Fruit fly (Drosophila melanogaster) whole organism, adult: Measurements from ENCODE around the gene CG12320.

Experiments
- CG11617 ChIP-seq: fragments of 200-800 bp; sonication (Bioruptor generic); optimal IDR thresholded peaks from 2 replicates; lab custom pipeline; 2017; ENCODE audit warnings: mild to moderate bottlenecking, missing biosample characterization, missing genetic modification reagents, missing genetic modification characterization
- CG12768 ChIP-seq: fragments of 200-800 bp; sonication (Bioruptor generic); optimal IDR thresholded peaks from 2 replicates; lab custom pipeline; 2017; ENCODE audit warnings: missing biosample characterization, missing genetic modification characterization, mild to moderate bottlenecking, moderate library complexity, missing genetic modification reagents
- CG14711 ChIP-seq: fragments of 200-800 bp; sonication (Bioruptor generic); optimal IDR thresholded peaks from 2 replicates; lab custom pipeline; 2018; ENCODE audit warnings: missing biosample characterization, mild to moderate bottlenecking, missing genetic modification characterization, moderate library complexity
- CG7045 ChIP-seq: fragments of 200-800 bp; sonication (Bioruptor generic); optimal IDR thresholded peaks from 2 replicates; lab custom pipeline; 2017; ENCODE audit warnings: missing biosample characterization, mild to moderate bottlenecking, missing genetic modification characterization
- Clk ChIP-seq: fragments of 200-800 bp; sonication (Bioruptor generic); optimal IDR thresholded peaks from 2 replicates; lab custom pipeline; 2017; ENCODE audit warnings: missing biosample characterization, missing genetic modification characterization
- Hr96 ChIP-seq: fragments of 200-800 bp; sonication (Bioruptor generic); optimal IDR thresholded peaks from 2 replicates; lab custom pipeline; 2016; ENCODE audit warnings: missing biosample characterization, missing genetic modification characterization
- kay ChIP-seq: fragments of 200-800 bp; sonication (Bioruptor generic); peaks from one replicate; lab custom pipeline; 2016; ENCODE audit warnings: missing biosample characterization, missing genetic modification characterization, borderline replicate concordance
- ovo ChIP-seq: fragments of 200-800 bp; sonication (Bioruptor generic); optimal IDR thresholded peaks from 2 replicates; lab custom pipeline; 2016; ENCODE audit warnings: missing biosample characterization, missing genetic modification characterization
- toe ChIP-seq: fragments of 200-800 bp; sonication (Bioruptor generic); optimal IDR thresholded peaks from 2 replicates; lab custom pipeline; 2016; ENCODE audit warnings: missing biosample characterization, missing genetic modification characterization

DNA sequence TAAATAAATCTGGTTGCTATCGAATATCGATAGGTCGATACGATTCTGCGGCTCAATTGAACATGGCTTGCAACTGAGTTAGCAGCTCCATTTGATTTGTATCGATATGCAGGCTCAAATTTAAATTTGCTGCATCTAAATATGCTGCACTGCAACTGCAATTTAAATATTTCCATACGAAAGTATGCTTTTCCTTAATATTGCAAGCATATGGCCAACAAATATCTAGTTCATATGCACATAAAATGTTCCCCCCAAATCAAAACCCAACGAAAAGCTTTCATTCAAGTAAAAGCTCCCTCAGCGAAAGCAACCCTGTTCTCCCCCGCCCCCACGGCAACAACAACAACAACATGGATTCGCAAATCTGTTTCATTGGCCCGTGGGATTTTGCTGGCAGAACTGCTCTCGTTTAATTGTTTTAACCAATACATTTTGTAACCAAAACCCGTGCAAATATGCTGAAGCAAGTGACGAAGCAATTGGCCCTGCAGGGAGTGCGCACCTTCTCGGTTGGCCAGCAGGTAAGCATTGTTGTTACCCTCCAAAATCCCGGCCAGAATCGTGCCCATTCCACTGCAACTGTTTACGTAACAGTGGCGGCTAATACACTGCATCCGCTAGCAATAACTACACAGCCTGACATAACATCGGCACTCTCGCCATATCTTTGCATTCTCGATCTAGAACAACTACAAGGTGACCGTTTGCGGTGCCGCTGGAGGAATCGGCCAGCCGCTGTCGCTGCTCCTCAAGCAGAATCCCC is 26.3 kb downstream of the CG12320 start, which contains the start of the genes CG7168 and Mdh2:
- TF ChIP-seq CG12768 (GFP tag; lab: Kevin White, UChicago) = peak; percentile 49
- TF ChIP-seq Hr96 (GFP tag; lab: Kevin White, UChicago) = no peak
- no peak for TF ChIP-seq kay (GFP tag; lab: Kevin White, UChicago)
- TF ChIP-seq CG14711 (tag; lab: Kevin White, UChicago) = peak; percentile 90
- no peak for TF ChIP-seq Clk (GFP tag; lab: Kevin White, UChicago)
- TF ChIP-seq CG7045 (GFP tag; lab: Kevin White, UChicago) = no peak
- no peak for TF ChIP-seq toe (GFP tag; lab: Kevin White, UChicago)
- TF ChIP-seq ovo (GFP tag; lab: Kevin White, UChicago) = no peak
- peak; percentile 30 for TF ChIP-seq CG11617
